Fruit fly (Drosophila melanogaster) whole organism, prepupa: Measurements from ENCODE around the gene SWIP.

Experiments
- CG6276 ChIP-seq: fragments of 200-800 bp; sonication (Bioruptor generic); optimal IDR thresholded peaks from 2 replicates; lab custom pipeline; 2017; ENCODE audit warnings: missing biosample characterization, mild to moderate bottlenecking, missing genetic modification characterization
- CG6808 ChIP-seq: fragments of 200-800 bp; sonication (Bioruptor generic); optimal IDR thresholded peaks from 3 replicates; lab custom pipeline; 2017; ENCODE audit warnings: missing biosample characterization, missing genetic modification characterization, mild to moderate bottlenecking, moderate library complexity, missing genetic modification reagents
- cyc ChIP-seq: fragments of 200-800 bp; sonication (Bioruptor generic); optimal IDR thresholded peaks from 3 replicates; lab custom pipeline; 2016; ENCODE audit warnings: missing biosample characterization, missing genetic modification characterization

DNA sequence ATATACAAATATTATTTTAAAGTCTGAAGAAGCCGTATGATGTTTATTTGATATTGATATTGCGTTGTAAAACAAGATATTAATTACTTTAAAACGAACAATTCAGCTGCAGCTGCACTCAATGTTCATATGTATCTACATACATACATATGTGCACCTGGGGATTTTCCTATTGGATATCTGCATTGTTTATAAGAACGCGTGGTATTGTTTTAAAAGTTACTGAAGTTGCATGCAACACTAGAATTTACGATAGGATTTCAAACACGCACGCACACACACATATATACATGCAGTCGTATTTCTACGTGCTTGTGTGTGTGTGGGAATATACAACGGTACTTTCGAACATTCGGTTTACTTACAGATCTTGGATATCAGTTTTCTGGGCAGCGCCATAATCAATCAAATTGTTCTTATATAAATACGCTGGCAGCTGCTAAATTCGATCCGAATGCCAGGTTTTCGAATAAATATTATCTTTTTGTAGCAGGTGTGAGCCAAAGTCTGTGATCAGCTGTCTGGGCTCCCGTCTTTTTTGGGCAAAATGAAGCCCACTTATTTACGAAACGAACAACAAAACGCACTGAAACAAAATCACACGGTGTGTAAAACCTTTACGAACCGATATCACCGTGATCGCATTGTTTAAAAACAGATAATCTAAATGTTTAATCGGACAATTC is 38.2 kb upstream of the SWIP start:
- TF ChIP-seq CG6276 (GFP tag; lab: Kevin White, UChicago) (no peak), cyc (GFP tag; lab: Kevin White, UChicago) (no peak), CG6808 (GFP tag; lab: Kevin White, UChicago) (no peak)
